Worm (Caenorhabditis elegans): ENCODE results near the gene F58B4.6.
A peak's percentile ranks its signal among the peaks of the same experiment; 100 is the strongest.

F58B4.6 gene

ce11 chrV:10931189-10931588, 6.4 kb downstream of the F58B4.6 start, which contains the start of gene scvp-1:
Gene scvp-1, minus strand, starts transcription at chrV:10931289.
- no peak for TF ChIP-seq bed-3 (GFP tag; optimal IDR thresholded peaks at IDR 0.05)

ce11 chrV:10932411-10932810, 7.6 kb downstream of the F58B4.6 start, which contains the start of gene F58B4.5:
Gene F58B4.5, plus strand, starts transcription at chrV:10932693.
- TF ChIP-seq lin-32 (GFP tag; optimal IDR thresholded peaks at IDR 0.05) (no peak), tbx-8 (GFP tag; optimal IDR thresholded peaks at IDR 0.05) (no peak), ceh-43 (GFP tag; optimal IDR thresholded peaks at IDR 0.05) (no peak), nhr-2 (tag; optimal IDR thresholded peaks at IDR 0.05) (no peak)

ce11 chrV:10936681-10937080, 11.8 kb downstream of the F58B4.6 start, which contains the start of gene F17C11.12:
Gene F17C11.12, minus strand, starts transcription at chrV:10936920.
- no peak for TF ChIP-seq lin-13 (tag; optimal IDR thresholded peaks at IDR 0.05)
- TF ChIP-seq nhr-28 (tag; optimal IDR thresholded peaks at IDR 0.05): no peak
- no peak for TF ChIP-seq blmp-1 (tag; optimal IDR thresholded peaks at IDR 0.05)
- TF ChIP-seq lsy-2 (tag; optimal IDR thresholded peaks at IDR 0.05): no peak
- TF ChIP-seq unc-62 (GFP tag; optimal IDR thresholded peaks at IDR 0.05): no peak
- TF ChIP-seq unc-120 (tag; optimal IDR thresholded peaks at IDR 0.05; ENCODE audit: poor library complexity, severe bottlenecking): no peak
- no peak for TF ChIP-seq snpc-4 (tag; optimal IDR thresholded peaks at IDR 0.05)
- TF ChIP-seq nhr-237 (tag; optimal IDR thresholded peaks at IDR 0.05): no peak
- no peak for TF ChIP-seq drap-1 (GFP tag; optimal IDR thresholded peaks at IDR 0.05)
- no peak for TF ChIP-seq elt-3 (tag; optimal IDR thresholded peaks at IDR 0.05)
- TF ChIP-seq sem-2 (GFP tag; optimal IDR thresholded peaks at IDR 0.05): no peak
- no peak for TF ChIP-seq mls-2 (tag; optimal IDR thresholded peaks at IDR 0.05)
- TF ChIP-seq flh-1 (GFP tag; optimal IDR thresholded peaks at IDR 0.05): no peak
- TF ChIP-seq zip-8 (tag; optimal IDR thresholded peaks at IDR 0.05): no peak
- no peak for TF ChIP-seq nhr-76 (tag; optimal IDR thresholded peaks at IDR 0.05)

ce11 chrV:10937294-10937693, 12.5 kb downstream of the F58B4.6 start:
- no peak for TF ChIP-seq unc-120 (tag; optimal IDR thresholded peaks at IDR 0.05; ENCODE audit: poor library complexity, severe bottlenecking)
- TF ChIP-seq nhr-76 (tag; optimal IDR thresholded peaks at IDR 0.05): no peak
- no peak for TF ChIP-seq mab-5 (tag; optimal IDR thresholded peaks at IDR 0.05)
- TF ChIP-seq pha-4 (tag; optimal IDR thresholded peaks at IDR 0.05): no peak
- no peak for TF ChIP-seq nhr-237 (tag; optimal IDR thresholded peaks at IDR 0.05)
- TF ChIP-seq sem-2 (GFP tag; optimal IDR thresholded peaks at IDR 0.05): no peak
- no peak for TF ChIP-seq lsy-2 (tag; optimal IDR thresholded peaks at IDR 0.05)
- TF ChIP-seq ceh-83 (GFP tag; optimal IDR thresholded peaks at IDR 0.05): no peak
- TF ChIP-seq hlh-1 (tag; optimal IDR thresholded peaks at IDR 0.05): no peak
- no peak for TF ChIP-seq unc-62 (GFP tag; optimal IDR thresholded peaks at IDR 0.05)
- TF ChIP-seq ham-2 (GFP tag; optimal IDR thresholded peaks at IDR 0.05): no peak

- TF ChIP-seq hlh-1 (tag; optimal IDR thresholded peaks at IDR 0.05): peak; percentile 5
- no peak for TF ChIP-seq mep-1 (tag; optimal IDR thresholded peaks at IDR 0.05)
Measured at ce11 chrV:10938739-10939138, 13.9 kb downstream of the F58B4.6 start, which contains the start of gene F17C11.11. Gene F17C11.11, minus strand, starts transcription at chrV:10938817.

ce11 chrV:10939990-10940570, 15.2 kb downstream of the F58B4.6 start:
- TF ChIP-seq elt-1 (tag; optimal IDR thresholded peaks at IDR 0.05; ENCODE audit: borderline replicate concordance, insufficient read depth): peak; percentile 6
- TF ChIP-seq elt-3 (tag; optimal IDR thresholded peaks at IDR 0.05): no peak
- TF ChIP-seq drap-1 (GFP tag; optimal IDR thresholded peaks at IDR 0.05): no peak
- TF ChIP-seq ztf-11 (tag; optimal IDR thresholded peaks at IDR 0.05): no peak
- no peak for TF ChIP-seq mls-2 (tag; optimal IDR thresholded peaks at IDR 0.05)
- TF ChIP-seq lin-32 (GFP tag; optimal IDR thresholded peaks at IDR 0.05): no peak
- TF ChIP-seq sptf-1 (tag; optimal IDR thresholded peaks at IDR 0.05): no peak
- no peak for TF ChIP-seq zip-8 (tag; optimal IDR thresholded peaks at IDR 0.05)

Measured in whole organism, mixed stage, embryonic.